Fruit fly (Drosophila melanogaster) whole organism, pupa: ENCODE data around the gene Dpm2.
A peak's percentile ranks its signal among the peaks of the same experiment; 100 is the strongest.

Experiments
- CG10348 ChIP-seq: fragments of 200-800 bp; sonication (Bioruptor generic); IDR thresholded peaks from 2 replicates; pipeline ENCODE4 v1.3.6; 2022; ENCODE audit warnings: missing biosample characterization, missing genetic modification characterization
- CG12605 ChIP-seq: fragments of 200-800 bp; sonication (Bioruptor generic); IDR thresholded peaks from 2 replicates; pipeline ENCODE4 v1.3.6; 2022; ENCODE audit warnings: missing biosample characterization, missing genetic modification characterization
- CG13204 ChIP-seq: fragments of 200-800 bp; sonication (Bioruptor generic); optimal IDR thresholded peaks from 2 replicates; lab custom pipeline; 2018; ENCODE audit warnings: missing biosample characterization, mild to moderate bottlenecking, missing genetic modification characterization, moderate library complexity
- CG14655 ChIP-seq: fragments of 200-800 bp; sonication (Bioruptor generic); optimal IDR thresholded peaks from 3 replicates; lab custom pipeline; 2017; ENCODE audit warnings: mild to moderate bottlenecking, missing biosample characterization, missing genetic modification reagents, missing genetic modification characterization
- CG15710 ChIP-seq: fragments of 200-800 bp; sonication (Bioruptor generic); optimal IDR thresholded peaks from 2 replicates; lab custom pipeline; 2018; ENCODE audit warnings: missing biosample characterization, mild to moderate bottlenecking, missing genetic modification characterization, moderate library complexity
- CG17806 ChIP-seq: fragments of 200-800 bp; sonication (Bioruptor generic); optimal IDR thresholded peaks from 2 replicates; lab custom pipeline; 2018; ENCODE audit warnings: missing biosample characterization, mild to moderate bottlenecking, missing genetic modification characterization, moderate library complexity
- CG32121 ChIP-seq: fragments of 200-800 bp; sonication (Bioruptor generic); IDR thresholded peaks from 2 replicates; pipeline ENCODE4 v1.3.6; 2022; ENCODE audit warnings: missing biosample characterization, missing genetic modification characterization
- CG34367 ChIP-seq: fragments of 200-800 bp; sonication (Bioruptor generic); optimal IDR thresholded peaks from 2 replicates; lab custom pipeline; 2018; ENCODE audit warnings: missing biosample characterization, mild to moderate bottlenecking, missing genetic modification characterization
- CG4496 ChIP-seq: fragments of 200-800 bp; sonication (Bioruptor generic); IDR thresholded peaks from 3 replicates; pipeline ENCODE4 v1.3.6; 2022; ENCODE audit warnings: missing biosample characterization, missing genetic modification characterization
- CG8159 ChIP-seq: fragments of 200-800 bp; sonication (Bioruptor generic); optimal IDR thresholded peaks from 3 replicates; lab custom pipeline; 2018; ENCODE audit warnings: missing biosample characterization, mild to moderate bottlenecking, missing genetic modification characterization, moderate library complexity
- CG8301 ChIP-seq: fragments of 200-800 bp; sonication (Bioruptor generic); optimal IDR thresholded peaks from 2 replicates; lab custom pipeline; 2018; ENCODE audit warnings: missing biosample characterization, mild to moderate bottlenecking, missing genetic modification characterization
- CG9948 ChIP-seq: fragments of 200-800 bp; sonication (Bioruptor generic); optimal IDR thresholded peaks from 2 replicates; lab custom pipeline; 2018; ENCODE audit warnings: missing biosample characterization, mild to moderate bottlenecking, missing genetic modification characterization, moderate library complexity
- D1 ChIP-seq: fragments of 200-800 bp; sonication (Bioruptor generic); optimal IDR thresholded peaks from 2 replicates; lab custom pipeline; 2018; ENCODE audit warnings: missing biosample characterization, mild to moderate bottlenecking, missing genetic modification characterization, moderate library complexity
- EcR ChIP-seq: fragments of 200-800 bp; sonication (Bioruptor generic); optimal IDR thresholded peaks from 3 replicates; lab custom pipeline; 2019; ENCODE audit warnings: missing biosample characterization, missing genetic modification characterization, mild to moderate bottlenecking, moderate library complexity, missing genetic modification reagents
- Ets98B ChIP-seq: fragments of 200-800 bp; sonication (Bioruptor generic); IDR thresholded peaks from 2 replicates; pipeline ENCODE4 v1.3.6; 2022; ENCODE audit warnings: missing biosample characterization, missing genetic modification characterization
- Pif1A ChIP-seq: fragments of 200-800 bp; sonication (Bioruptor generic); optimal IDR thresholded peaks from 3 replicates; lab custom pipeline; 2016; ENCODE audit warnings: missing biosample characterization, missing genetic modification characterization
- Pif1B ChIP-seq: fragments of 200-800 bp; sonication (Bioruptor generic); optimal IDR thresholded peaks from 3 replicates; lab custom pipeline; 2016; ENCODE audit warnings: missing biosample characterization, missing genetic modification characterization
- Snoo ChIP-seq: fragments of 200-800 bp; sonication (Bioruptor generic); optimal IDR thresholded peaks from 3 replicates; lab custom pipeline; 2017; ENCODE audit warnings: missing biosample characterization, mild to moderate bottlenecking, missing genetic modification characterization, inconsistent platforms
- fd96Ca ChIP-seq: fragments of 200-800 bp; sonication (Bioruptor generic); IDR thresholded peaks from 3 replicates; pipeline ENCODE4 v1.3.6; 2022; ENCODE audit warnings: missing biosample characterization, missing genetic modification characterization
- gl ChIP-seq: fragments of 200-800 bp; sonication (Bioruptor generic); optimal IDR thresholded peaks from 2 replicates; lab custom pipeline; 2018; ENCODE audit warnings: missing biosample characterization, mild to moderate bottlenecking, missing genetic modification characterization
- rn ChIP-seq: fragments of 200-800 bp; sonication (Bioruptor generic); IDR thresholded peaks from 2 replicates; pipeline ENCODE4 v1.3.6; 2022; ENCODE audit warnings: missing biosample characterization, missing genetic modification characterization

Dpm2 gene

DNA sequence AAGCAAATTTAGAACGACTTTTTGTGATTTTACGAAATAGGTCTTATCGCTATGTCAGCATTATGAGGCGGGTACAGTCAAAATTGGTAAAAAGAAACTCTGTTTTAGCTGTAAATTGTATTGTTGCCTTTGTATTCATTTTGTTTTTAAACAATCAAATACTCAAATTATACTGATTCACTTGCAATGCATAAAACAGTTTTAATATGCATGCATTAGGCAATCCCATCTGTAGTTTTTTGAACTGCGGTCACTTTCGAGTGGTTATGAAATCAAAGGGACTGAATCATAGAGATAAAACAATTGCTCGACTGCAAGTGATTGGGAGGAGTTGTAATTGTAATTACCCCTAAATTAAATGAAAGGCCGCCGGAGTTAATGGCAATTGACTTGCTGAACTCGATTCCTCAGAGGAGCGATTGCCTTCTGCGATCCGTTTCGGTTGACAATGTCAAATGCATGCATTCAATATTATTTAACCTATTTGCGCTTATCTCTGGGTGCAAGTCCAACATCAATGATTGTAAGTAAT is 20.4 kb downstream of the Dpm2 start:
- no peak for TF ChIP-seq CG34367 (tag; lab: Kevin White, UChicago)
- TF ChIP-seq CG13204 (GFP tag; lab: Kevin White, UChicago) = no peak
- no peak for TF ChIP-seq CG32121
- TF ChIP-seq EcR (GFP tag; lab: Kevin White, UChicago) = no peak
- no peak for TF ChIP-seq CG8159 (tag; lab: Kevin White, UChicago)
- TF ChIP-seq Pif1A (GFP tag; lab: Kevin White, UChicago) = no peak
- TF ChIP-seq CG15710 (tag; lab: Kevin White, UChicago) = no peak
- TF ChIP-seq Pif1B (GFP tag; lab: Kevin White, UChicago) = no peak

DNA sequence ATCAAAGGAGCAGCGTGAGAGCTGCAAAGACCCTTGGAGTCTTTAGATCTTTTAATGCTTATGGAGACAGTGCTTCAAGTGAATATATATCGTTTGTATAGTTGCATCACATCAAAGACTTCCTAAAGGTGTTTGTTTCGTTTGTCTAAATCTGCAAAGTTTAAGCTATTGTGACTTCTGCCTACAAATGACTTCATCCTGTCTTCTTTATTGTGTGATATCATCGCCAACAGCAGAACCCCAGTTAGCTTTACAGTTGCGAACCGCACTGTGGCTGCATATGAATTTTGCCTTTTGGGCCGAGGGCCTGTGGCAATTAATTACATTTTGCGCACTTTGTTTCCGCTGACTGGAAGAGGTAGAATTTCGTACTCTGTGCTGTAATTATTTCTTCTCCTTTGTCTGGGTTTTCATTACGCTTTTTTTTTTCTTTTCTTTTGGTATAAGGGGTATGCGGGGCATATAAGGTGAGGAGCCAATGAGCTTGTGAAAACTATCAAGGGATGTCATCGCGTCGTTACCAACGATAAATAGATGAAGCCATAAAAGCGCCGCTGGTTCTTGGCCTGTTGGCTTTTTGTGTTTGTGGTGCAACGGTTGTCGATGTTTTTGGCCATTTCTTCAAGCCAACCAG is 23.1 kb downstream of the Dpm2 start:
- no peak for TF ChIP-seq CG10348 (GFP tag; lab: Robert Waterston, UW)
- TF ChIP-seq fd96Ca (GFP tag; lab: Robert Waterston, UW) = no peak
- no peak for TF ChIP-seq Ets98B
- TF ChIP-seq CG4496 (GFP tag; lab: Robert Waterston, UW) = no peak
- no peak for TF ChIP-seq CG12605 (GFP tag; lab: Robert Waterston, UW)
- TF ChIP-seq CG9948 (tag; lab: Kevin White, UChicago) = peak; percentile 69
- peak; percentile 64 for TF ChIP-seq Pif1A (GFP tag; lab: Kevin White, UChicago)
- peak; percentile 61 for TF ChIP-seq CG17806 (tag; lab: Kevin White, UChicago)
- TF ChIP-seq CG34367 (tag; lab: Kevin White, UChicago) = peak; percentile 61
- TF ChIP-seq CG8159 (tag; lab: Kevin White, UChicago) = peak; percentile 67
- TF ChIP-seq CG13204 (GFP tag; lab: Kevin White, UChicago) = peak; percentile 26
- peak; percentile 64 for TF ChIP-seq CG15710 (tag; lab: Kevin White, UChicago)
- no peak for TF ChIP-seq CG32121
- peak; percentile 22 for TF ChIP-seq EcR (GFP tag; lab: Kevin White, UChicago)
- TF ChIP-seq rn (GFP tag; lab: Robert Waterston, UW) = no peak
- peak; percentile 51 for TF ChIP-seq Pif1B (GFP tag; lab: Kevin White, UChicago)
- peak; percentile 64 for TF ChIP-seq CG14655
- TF ChIP-seq gl (tag; lab: Kevin White, UChicago) = peak; percentile 6
- TF ChIP-seq Snoo = peak; percentile 76
- no peak for TF ChIP-seq D1
- peak; percentile 48 for TF ChIP-seq CG8301 (tag; lab: Kevin White, UChicago)
- TF ChIP-seq, all 21 proteins: peak for 13

DNA sequence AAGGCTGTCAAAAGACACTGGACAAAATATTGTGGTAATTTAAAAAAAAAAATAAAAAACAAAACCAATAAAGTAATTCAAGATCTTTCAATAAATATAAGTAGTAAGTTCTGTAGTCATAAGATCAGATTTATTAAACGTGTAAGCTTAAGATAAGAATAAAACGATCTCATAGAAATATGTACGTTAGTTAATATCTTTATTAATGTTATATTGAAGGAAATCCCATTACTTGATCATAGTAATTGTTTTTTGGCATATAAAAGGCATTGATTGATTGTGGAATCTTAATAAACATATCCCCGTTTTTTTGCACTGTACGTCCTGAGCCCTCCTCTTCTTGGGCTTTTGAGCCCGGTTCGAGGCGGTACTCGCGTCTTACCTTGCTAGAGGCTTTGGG is 23.9 kb downstream of the Dpm2 start:
- TF ChIP-seq CG8159 (tag; lab: Kevin White, UChicago) = peak; percentile 55
- peak; percentile 44 for TF ChIP-seq CG9948 (tag; lab: Kevin White, UChicago)
- peak; percentile 41 for TF ChIP-seq CG8301 (tag; lab: Kevin White, UChicago)
- peak; percentile 50 for TF ChIP-seq CG14655
- peak; percentile 35 for TF ChIP-seq Pif1B (GFP tag; lab: Kevin White, UChicago)
- TF ChIP-seq CG15710 (tag; lab: Kevin White, UChicago) = peak; percentile 44
- no peak for TF ChIP-seq rn (GFP tag; lab: Robert Waterston, UW)
- no peak for TF ChIP-seq CG10348 (GFP tag; lab: Robert Waterston, UW)
- TF ChIP-seq gl (tag; lab: Kevin White, UChicago) = no peak
- TF ChIP-seq CG34367 (tag; lab: Kevin White, UChicago) = no peak
- TF ChIP-seq Pif1A (GFP tag; lab: Kevin White, UChicago) = peak; percentile 13
- no peak for TF ChIP-seq EcR (GFP tag; lab: Kevin White, UChicago)
- no peak for TF ChIP-seq fd96Ca (GFP tag; lab: Robert Waterston, UW)
- no peak for TF ChIP-seq Ets98B
- no peak for TF ChIP-seq CG4496 (GFP tag; lab: Robert Waterston, UW)
- peak; percentile 82 for TF ChIP-seq Snoo
- no peak for TF ChIP-seq D1
- peak; percentile 40 for TF ChIP-seq CG17806 (tag; lab: Kevin White, UChicago)
- no peak for TF ChIP-seq CG13204 (GFP tag; lab: Kevin White, UChicago)
- TF ChIP-seq CG12605 (GFP tag; lab: Robert Waterston, UW) = no peak
- no peak for TF ChIP-seq CG32121

DNA sequence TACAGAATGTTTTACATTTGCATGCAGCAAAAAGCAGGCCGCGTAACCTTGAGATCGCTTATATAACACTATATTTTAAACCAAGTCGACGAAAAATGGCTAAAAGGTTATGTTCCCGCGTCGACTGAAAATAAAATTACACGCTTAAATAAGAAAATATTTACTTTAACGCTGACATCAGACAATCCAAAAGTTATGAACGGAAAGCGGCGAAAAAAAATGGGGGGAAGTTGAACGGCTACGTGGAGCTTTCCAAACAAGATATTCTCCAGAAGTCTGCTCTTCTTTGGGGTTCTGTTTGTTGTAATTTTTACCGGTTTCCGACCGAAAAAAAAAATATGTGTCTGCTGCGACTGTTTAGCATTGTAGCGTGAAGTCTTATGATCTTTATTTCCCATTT is 25.2 kb downstream of the Dpm2 start:
- TF ChIP-seq CG10348 (GFP tag; lab: Robert Waterston, UW) = no peak
- TF ChIP-seq fd96Ca (GFP tag; lab: Robert Waterston, UW) = no peak
- TF ChIP-seq CG8301 (tag; lab: Kevin White, UChicago) = no peak
- no peak for TF ChIP-seq CG8159 (tag; lab: Kevin White, UChicago)
- no peak for TF ChIP-seq CG4496 (GFP tag; lab: Robert Waterston, UW)
- TF ChIP-seq gl (tag; lab: Kevin White, UChicago) = no peak
- TF ChIP-seq CG34367 (tag; lab: Kevin White, UChicago) = no peak
- TF ChIP-seq Pif1A (GFP tag; lab: Kevin White, UChicago) = no peak
- TF ChIP-seq CG32121 = no peak
- no peak for TF ChIP-seq CG15710 (tag; lab: Kevin White, UChicago)
- no peak for TF ChIP-seq Snoo
- no peak for TF ChIP-seq CG9948 (tag; lab: Kevin White, UChicago)
- TF ChIP-seq CG12605 (GFP tag; lab: Robert Waterston, UW) = no peak
- no peak for TF ChIP-seq EcR (GFP tag; lab: Kevin White, UChicago)
- TF ChIP-seq rn (GFP tag; lab: Robert Waterston, UW) = no peak

DNA sequence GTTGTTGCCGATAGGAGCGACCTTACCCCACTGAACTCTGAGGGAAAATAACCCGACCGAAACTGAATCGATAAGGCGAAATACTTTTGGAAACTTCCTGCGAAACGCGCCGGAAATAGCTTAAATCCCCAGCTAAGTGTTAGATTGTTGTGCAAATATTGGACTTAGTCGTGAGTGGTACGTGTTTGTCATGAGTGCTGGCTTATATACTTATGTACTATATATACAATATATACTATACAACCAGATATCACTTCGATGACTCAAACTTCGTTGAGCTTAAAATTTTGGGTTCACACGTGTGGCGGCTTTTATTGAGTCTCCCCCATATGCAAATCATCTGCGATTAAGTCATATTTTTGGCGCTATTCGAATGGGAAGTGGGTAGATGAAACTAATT is 26.9 kb downstream of the Dpm2 start:
- TF ChIP-seq EcR (GFP tag; lab: Kevin White, UChicago) = no peak
- no peak for TF ChIP-seq CG34367 (tag; lab: Kevin White, UChicago)
- no peak for TF ChIP-seq CG32121
- TF ChIP-seq CG9948 (tag; lab: Kevin White, UChicago) = no peak
- TF ChIP-seq Ets98B = no peak
- no peak for TF ChIP-seq fd96Ca (GFP tag; lab: Robert Waterston, UW)
- TF ChIP-seq CG17806 (tag; lab: Kevin White, UChicago) = no peak
- no peak for TF ChIP-seq CG12605 (GFP tag; lab: Robert Waterston, UW)
- no peak for TF ChIP-seq Pif1A (GFP tag; lab: Kevin White, UChicago)
- no peak for TF ChIP-seq gl (tag; lab: Kevin White, UChicago)
- no peak for TF ChIP-seq CG4496 (GFP tag; lab: Robert Waterston, UW)
- TF ChIP-seq CG10348 (GFP tag; lab: Robert Waterston, UW) = no peak
